Worm (Caenorhabditis elegans) whole organism, young adult: Measurements from ENCODE around the gene sipa-1.

Source experiments
- snpc-4 ChIP-seq, 5 experiments: fragments of 150-350 bp in 1 of 5; sonication (generic microtip) in 4 of 5; optimal IDR thresholded peaks; 2 replicates each; lab custom pipeline; 2014 to 2018; ENCODE audit warnings: missing genetic modification characterization in 5 of 5, missing biosample characterization in 3 of 5, antibody characterized with exemption in 2 of 5, mild to moderate bottlenecking in 2 of 5, missing compliant biosample characterization in 2 of 5, missing genotype in 2 of 5, moderate library complexity in 2 of 5, missing genetic modification reagents in 1 of 5
- ztf-6 ChIP-seq: fragments of 200-800 bp; sonication (Bioruptor generic); IDR thresholded peaks from 2 replicates; pipeline ENCODE4 v1.3.6; 2022; ENCODE audit warnings: missing genetic modification reagents, missing genetic modification characterization, missing compliant biosample characterization

ce11 chrV:11653095-11653494, 16.0 kb upstream of the sipa-1 start:
- TF ChIP-seq snpc-4 (GFP tag; optimal IDR thresholded peaks at IDR 0.05; lab: Kevin White, UChicago), result no peak
- no peak for TF ChIP-seq snpc-4 (tag; optimal IDR thresholded peaks at IDR 0.05; lab: Kevin White, UChicago)
- no peak for TF ChIP-seq ztf-6 (GFP tag; lab: Robert Waterston, UW)
